Fruit fly (Drosophila melanogaster): ENCODE measurements around the gene osi.

The osi gene

DNA sequence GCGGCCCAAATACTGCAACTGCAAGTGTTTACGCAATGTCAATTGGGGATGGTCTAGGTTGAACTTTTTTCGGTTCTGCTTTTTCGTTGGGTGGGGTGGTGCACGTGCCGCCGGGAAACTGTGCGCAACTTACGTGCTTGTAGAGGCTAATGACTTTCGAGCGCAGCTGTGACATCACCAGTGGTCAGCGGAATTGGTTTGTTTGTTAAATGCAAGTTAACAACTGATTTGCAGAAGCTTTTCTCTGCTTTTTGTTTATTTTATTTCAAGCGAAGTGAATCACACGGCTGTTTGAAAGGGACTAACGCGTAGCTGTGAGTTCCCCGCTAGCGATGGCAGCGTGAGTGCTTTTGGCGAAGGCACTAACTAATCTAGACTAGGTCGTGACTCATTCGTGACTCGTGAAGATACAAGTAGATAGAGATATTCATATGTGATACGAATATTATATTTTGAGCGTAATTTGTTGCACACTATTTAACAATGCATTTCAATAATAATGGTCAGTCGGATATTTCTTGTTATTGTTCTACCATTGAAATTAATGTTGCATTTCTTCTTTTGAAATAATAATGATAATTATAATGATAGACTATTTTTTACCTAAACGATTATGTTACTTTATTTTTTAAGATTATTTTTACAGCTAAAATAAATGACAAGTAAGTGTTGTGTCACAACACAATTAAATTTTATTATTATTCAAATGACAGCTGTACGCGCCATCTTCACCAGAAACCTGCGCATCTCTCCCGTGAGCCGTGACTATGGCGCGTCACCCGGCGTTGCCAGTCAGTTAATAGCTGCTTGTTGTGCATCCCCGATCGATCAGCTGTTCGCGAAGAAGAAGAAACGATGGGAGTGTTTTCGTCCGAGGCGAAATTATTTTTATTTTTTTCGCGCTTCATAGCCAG is at the start of gene osi, which contains the start of gene tweek (continued):
- TF ChIP-seq CG6808 (GFP tag; optimal IDR thresholded peaks at IDR 0.05), result no peak
- TF ChIP-seq ss (GFP tag; optimal IDR thresholded peaks at IDR 0.05), result no peak
- TF ChIP-seq CG6854 (GFP tag; optimal IDR thresholded peaks at IDR 0.05), result no peak
- TF ChIP-seq esn (GFP tag; optimal IDR thresholded peaks at IDR 0.05), result peak; percentile 70
- peak; percentile 66 for TF ChIP-seq lz (GFP tag; optimal IDR thresholded peaks at IDR 0.05)

- TF ChIP-seq Ets96B (tag; optimal IDR thresholded peaks at IDR 0.05) (no peak), esn (GFP tag; optimal IDR thresholded peaks at IDR 0.05) (no peak), CG9139 (GFP tag; optimal IDR thresholded peaks at IDR 0.05) (no peak), Hr4 (GFP tag; optimal IDR thresholded peaks at IDR 0.05) (no peak), CG10669 (GFP tag; optimal IDR thresholded peaks at IDR 0.05) (no peak)
Measured at dm6 chr2L:16921825-16922224, 34.1 kb upstream of the osi start.

DNA sequence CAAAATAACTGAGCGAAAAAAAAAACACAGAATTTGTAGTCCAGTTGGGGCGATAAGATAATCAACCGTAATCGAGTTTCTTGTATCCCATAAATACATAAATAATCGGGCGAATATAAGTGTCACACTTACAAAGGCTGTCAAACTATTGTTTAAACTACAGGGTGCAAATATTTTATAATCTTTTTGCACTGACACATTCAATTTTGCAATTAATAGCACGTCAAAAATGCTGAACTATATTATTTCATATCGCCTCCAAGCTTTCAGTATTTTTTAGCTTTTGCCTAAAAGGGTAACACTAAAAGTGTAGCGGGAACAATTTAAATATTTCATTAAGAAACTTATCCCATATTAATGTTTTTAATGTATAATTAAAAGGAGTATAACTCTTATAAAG is 22.4 kb upstream of the osi start, which contains the start of gene ApepP:
TSS of gene ApepP (minus strand) at position 242 of the 400 bp plus-strand sequence.
- TF ChIP-seq CG15336 (GFP tag; IDR thresholded peaks at IDR 0.05), result no peak
- peak; percentile 58 for TF ChIP-seq svp (GFP tag)

- no peak for TF ChIP-seq OdsH (GFP tag; optimal IDR thresholded peaks at IDR 0.05)
- TF ChIP-seq CG10631 (GFP tag; optimal IDR thresholded peaks at IDR 0.05), result no peak
- no peak for TF ChIP-seq Ets96B (tag; optimal IDR thresholded peaks at IDR 0.05)
- no peak for TF ChIP-seq CG9139 (GFP tag; optimal IDR thresholded peaks at IDR 0.05)
- TF ChIP-seq svp (GFP tag), result peak; percentile 94
- TF ChIP-seq Smox (GFP tag; optimal IDR thresholded peaks at IDR 0.05), result no peak
- TF ChIP-seq CG34406 (GFP tag; optimal IDR thresholded peaks at IDR 0.05), result no peak
- TF ChIP-seq CG11902 (GFP tag; optimal IDR thresholded peaks at IDR 0.05), result no peak
- no peak for TF ChIP-seq CG6808 (GFP tag; optimal IDR thresholded peaks at IDR 0.05)
Measured at dm6 chr2L:16909290-16909689, 21.5 kb upstream of the osi start.

- no peak for TF ChIP-seq Sox102F (GFP tag; optimal IDR thresholded peaks at IDR 0.05)
- no peak for TF ChIP-seq Lpt (GFP tag; optimal IDR thresholded peaks at IDR 0.05)
- no peak for TF ChIP-seq CG3919 (GFP tag; optimal IDR thresholded peaks at IDR 0.05)
- no peak for TF ChIP-seq Gug (GFP tag; IDR thresholded peaks at IDR 0.05)
- TF ChIP-seq Eip75B (GFP tag; optimal IDR thresholded peaks at IDR 0.05), result no peak
- no peak for TF ChIP-seq fd59A (GFP tag; optimal IDR thresholded peaks at IDR 0.05)
- TF ChIP-seq cyc (GFP tag; optimal IDR thresholded peaks at IDR 0.05), result no peak
- TF ChIP-seq Hr39 (GFP tag; optimal IDR thresholded peaks at IDR 0.05), result no peak
- no peak for TF ChIP-seq CG34406 (GFP tag; optimal IDR thresholded peaks at IDR 0.05)
- TF ChIP-seq vri (GFP tag; optimal IDR thresholded peaks at IDR 0.05), result no peak
- TF ChIP-seq Ets21C (GFP tag; optimal IDR thresholded peaks at IDR 0.05), result no peak
Measured at dm6 chr2L:16902003-16902402, 14.2 kb upstream of the osi start, which contains the start of gene CG12288. CG12288 (minus strand) TSS chr2L:16902218.

dm6 chr2L:16900373-16900772 is 12.6 kb upstream of the osi start, which contains the start of gene CG31805:
CG31805 (minus strand) TSS chr2L:16900473.
- TF ChIP-seq Hr4 (GFP tag; optimal IDR thresholded peaks at IDR 0.05) (no peak), fd59A (GFP tag; optimal IDR thresholded peaks at IDR 0.05) (no peak)

- TF ChIP-seq Ets21C (GFP tag; optimal IDR thresholded peaks at IDR 0.05) (no peak), Smox (GFP tag; optimal IDR thresholded peaks at IDR 0.05) (no peak), pdm3 (GFP tag; optimal IDR thresholded peaks at IDR 0.05) (no peak), Eip93F (GFP tag; optimal IDR thresholded peaks at IDR 0.05) (no peak), Eip78C (GFP tag) (no peak), fd59A (GFP tag; optimal IDR thresholded peaks at IDR 0.05) (no peak), achi (GFP tag; optimal IDR thresholded peaks at IDR 0.05) (no peak)
Measured at dm6 chr2L:16889608-16890007, 1.8 kb upstream of the osi start, which contains the start of gene CG42556. CG42556 (plus strand) TSS chr2L:16889908.
